Fruit fly (Drosophila melanogaster): ENCODE data around the gene CG46412.
"Not testable (repeated sequence)": the region's sequence is repeated elsewhere in the genome, so short reads cannot be mapped to it uniquely, and the experiment has no call there.

DNA sequence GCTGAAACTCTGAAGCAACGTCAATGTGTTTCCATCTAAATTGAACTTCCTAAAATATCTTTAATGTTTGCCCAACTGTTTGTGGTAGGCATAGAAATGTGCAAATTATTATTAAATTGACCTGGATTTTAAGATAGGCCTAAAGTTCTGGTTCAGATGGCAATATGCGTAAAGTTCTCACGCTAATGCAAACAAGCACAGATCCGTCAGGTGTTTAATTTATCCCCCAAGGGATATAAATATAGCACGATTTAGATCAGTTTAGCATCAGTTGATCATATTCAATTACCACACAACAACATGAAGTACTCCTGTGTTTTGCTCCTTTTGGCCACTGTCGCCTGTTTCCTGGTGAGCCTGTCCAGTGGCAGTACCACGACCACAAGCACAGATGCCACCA, 25.5 kb upstream of the CG46412 start, which contains the start of gene CG7377:
- not testable (repeated sequence) for TF ChIP-seq CG8319 (GFP tag; optimal IDR thresholded peaks at IDR 0.05); CG15336 (GFP tag; IDR thresholded peaks at IDR 0.05); CG6854 (GFP tag; optimal IDR thresholded peaks at IDR 0.05); Hr38 (GFP tag; optimal IDR thresholded peaks at IDR 0.05)
